Fruit fly (Drosophila melanogaster) whole organism, embryonic: Measurements from ENCODE around the gene ZnT77C.

Experiments
- Adf1 ChIP-seq: fragments of 200-800 bp; sonication (Bioruptor generic); IDR thresholded peaks from 2 replicates; pipeline ENCODE4 v1.3.6; 2022; ENCODE audit warnings: missing biosample characterization, missing genetic modification characterization
- Antp ChIP-seq: fragments of 200-800 bp; sonication (Bioruptor generic); optimal IDR thresholded peaks from 3 replicates; lab custom pipeline; 2016; ENCODE audit warnings: missing biosample characterization, missing genetic modification characterization
- Awh ChIP-seq: fragments of 200-800 bp; sonication (Bioruptor generic); IDR thresholded peaks from 2 replicates; pipeline ENCODE4, ENCODE4 v1.3.6; 2022; ENCODE audit warnings: missing biosample characterization, missing genetic modification characterization
- Bdp1 ChIP-seq: fragments of 200-800 bp; sonication (Bioruptor generic); optimal IDR thresholded peaks from 3 replicates; lab custom pipeline; 2016; ENCODE audit warnings: missing biosample characterization, missing genetic modification characterization
- CG10431 ChIP-seq: fragments of 200-800 bp; sonication (Bioruptor generic); optimal IDR thresholded peaks from 3 replicates; lab custom pipeline; 2018; ENCODE audit warnings: missing biosample characterization, mild to moderate bottlenecking, missing genetic modification characterization
- CG11456 ChIP-seq: fragments of 200-800 bp; sonication (Bioruptor generic); IDR thresholded peaks from 3 replicates; pipeline ENCODE4 v1.3.6; 2022; ENCODE audit warnings: missing biosample characterization, missing genetic modification characterization
- CG12299 ChIP-seq: fragments of 200-800 bp; sonication (Bioruptor generic); optimal IDR thresholded peaks from 2 replicates; lab custom pipeline; 2018; ENCODE audit warnings: missing biosample characterization, mild to moderate bottlenecking, missing genetic modification characterization
- CG12744 ChIP-seq: fragments of 200-800 bp; sonication (Bioruptor generic); optimal IDR thresholded peaks from 2 replicates; lab custom pipeline; 2016; ENCODE audit warnings: missing biosample characterization, missing genetic modification characterization
- CG12942 ChIP-seq: fragments of 200-800 bp; sonication (Bioruptor generic); optimal IDR thresholded peaks from 3 replicates; lab custom pipeline; 2016; ENCODE audit warnings: missing biosample characterization, missing genetic modification characterization
- CG13624 ChIP-seq: fragments of 200-800 bp; sonication (Bioruptor generic); optimal IDR thresholded peaks from 2 replicates; lab custom pipeline; 2016; ENCODE audit warnings: missing biosample characterization, missing genetic modification characterization
- CG17359 ChIP-seq: fragments of 200-800 bp; sonication (Bioruptor generic); optimal IDR thresholded peaks from 3 replicates; lab custom pipeline; 2018; ENCODE audit warnings: missing biosample characterization, mild to moderate bottlenecking, missing genetic modification characterization, moderate library complexity
- CG34376 ChIP-seq: fragments of 200-800 bp; sonication (Bioruptor generic); optimal IDR thresholded peaks from 2 replicates; lab custom pipeline; 2018; ENCODE audit warnings: missing biosample characterization, mild to moderate bottlenecking, missing genetic modification characterization
- CG4820 ChIP-seq: fragments of 200-800 bp; sonication (Bioruptor generic); optimal IDR thresholded peaks from 3 replicates; lab custom pipeline; 2016; ENCODE audit warnings: missing biosample characterization, missing genetic modification characterization
- CG6654 ChIP-seq: fragments of 200-800 bp; sonication (Bioruptor generic); optimal IDR thresholded peaks from 2 replicates; lab custom pipeline; 2017; ENCODE audit warnings: missing biosample characterization, mild to moderate bottlenecking, missing genetic modification characterization
- CG6765 ChIP-seq: fragments of 200-800 bp; sonication (Bioruptor generic); optimal IDR thresholded peaks from 3 replicates; lab custom pipeline; 2017; ENCODE audit warnings: missing biosample characterization, mild to moderate bottlenecking, missing genetic modification characterization
- CG8089 ChIP-seq: fragments of 200-800 bp; sonication (Bioruptor generic); optimal IDR thresholded peaks from 3 replicates; lab custom pipeline; 2016; ENCODE audit warnings: missing biosample characterization, missing genetic modification characterization
- CG8765 ChIP-seq: fragments of 200-800 bp; sonication (Bioruptor generic); IDR thresholded peaks from 2 replicates; pipeline ENCODE4 v1.3.6; 2022; ENCODE audit warnings: missing biosample characterization, missing genetic modification characterization
- Chrac-16 ChIP-seq: fragments of 200-800 bp; sonication (Bioruptor generic); optimal IDR thresholded peaks from 3 replicates; lab custom pipeline; 2016; ENCODE audit warnings: missing biosample characterization, missing genetic modification characterization
- Dfd ChIP-seq, 2 experiments: fragments of >200 bp; optimal IDR thresholded peaks; 2 replicates each; lab custom pipeline; 2017; ENCODE audit warnings: missing biosample characterization in 2 of 2, missing genetic modification characterization in 2 of 2
- Doc2 ChIP-seq: fragments of 200-800 bp; sonication (Bioruptor generic); IDR thresholded peaks from 2 replicates; pipeline ENCODE4 v1.3.6; 2022; ENCODE audit warnings: missing biosample characterization, missing genetic modification characterization
- Fer3 ChIP-seq: fragments of 200-800 bp; sonication (Bioruptor generic); optimal IDR thresholded peaks from 2 replicates; lab custom pipeline; 2018; ENCODE audit warnings: missing biosample characterization, mild to moderate bottlenecking, missing genetic modification characterization, moderate library complexity
- HLH4C ChIP-seq: fragments of 200-800 bp; sonication (Bioruptor generic); IDR thresholded peaks from 3 replicates; pipeline ENCODE4 v1.3.6; 2022; ENCODE audit warnings: missing biosample characterization, missing genetic modification characterization; ENCODE audit not compliant: partially characterized antibody
- HLH54F ChIP-seq: fragments of 200-800 bp; sonication (Bioruptor generic); optimal IDR thresholded peaks from 3 replicates; lab custom pipeline; 2016; ENCODE audit warnings: missing biosample characterization, missing genetic modification characterization
- Myb ChIP-seq: fragments of 200-800 bp; sonication (Bioruptor generic); optimal IDR thresholded peaks from 2 replicates; lab custom pipeline; 2016; ENCODE audit warnings: missing biosample characterization, missing genetic modification characterization
- Spps ChIP-seq: fragments of 200-800 bp; sonication (Bioruptor generic); optimal IDR thresholded peaks from 2 replicates; lab custom pipeline; 2018; ENCODE audit warnings: missing biosample characterization, mild to moderate bottlenecking, missing genetic modification characterization
- ac ChIP-seq: fragments of 200-800 bp; sonication (Bioruptor generic); optimal IDR thresholded peaks from 3 replicates; lab custom pipeline; 2017; ENCODE audit warnings: missing biosample characterization, mild to moderate bottlenecking, missing genetic modification characterization
- aop ChIP-seq: fragments of 200-800 bp; sonication (Bioruptor generic); IDR thresholded peaks from 2 replicates; pipeline ENCODE4 v1.3.6; 2022; ENCODE audit warnings: missing biosample characterization, missing genetic modification characterization
- bigmax ChIP-seq: fragments of 200-800 bp; sonication (Bioruptor generic); optimal IDR thresholded peaks from 2 replicates; lab custom pipeline; 2018; ENCODE audit warnings: missing biosample characterization, mild to moderate bottlenecking, missing genetic modification characterization
- chif ChIP-seq, 2 experiments: fragments of 200-800 bp; sonication (Bioruptor generic); optimal IDR thresholded peaks; 3 replicates each; lab custom pipeline; 2016; ENCODE audit warnings: missing biosample characterization in 2 of 2, missing genetic modification characterization in 2 of 2
- dan ChIP-seq: fragments of 200-800 bp; sonication (Bioruptor generic); IDR thresholded peaks from 2 replicates; pipeline ENCODE4 v1.3.6; 2022; ENCODE audit warnings: missing biosample characterization, missing genetic modification characterization
- dimm ChIP-seq: fragments of 200-800 bp; sonication (Bioruptor generic); IDR thresholded peaks from 2 replicates; pipeline ENCODE4 v1.3.6; 2022; ENCODE audit warnings: missing biosample characterization, missing genetic modification characterization
- dpn ChIP-seq, 2 experiments: fragments of 200-800 bp; sonication (Bioruptor generic); optimal IDR thresholded peaks; 3 replicates each; lab custom pipeline; 2016; ENCODE audit warnings: missing biosample characterization in 2 of 2, missing genetic modification characterization in 2 of 2
- en ChIP-seq: fragments of 200-800 bp; sonication (Bioruptor generic); optimal IDR thresholded peaks from 2 replicates; lab custom pipeline; 2016; ENCODE audit warnings: missing biosample characterization, missing genetic modification characterization
- eve ChIP-seq, 2 experiments: fragments of >200 bp; optimal IDR thresholded peaks; 2 replicates each; lab custom pipeline; 2017; ENCODE audit warnings: missing biosample characterization in 2 of 2, missing genetic modification characterization in 2 of 2
- exex ChIP-seq: fragments of 200-800 bp; sonication (Bioruptor generic); optimal IDR thresholded peaks from 4 replicates; lab custom pipeline; 2018; ENCODE audit warnings: missing biosample characterization, mild to moderate bottlenecking, missing genetic modification characterization, moderate library complexity
- fru ChIP-seq: fragments of >200 bp; optimal IDR thresholded peaks from 2 replicates; lab custom pipeline; 2017
- gem ChIP-seq: fragments of 200-800 bp; sonication (Bioruptor generic); optimal IDR thresholded peaks from 2 replicates; lab custom pipeline; 2019; ENCODE audit warnings: missing biosample characterization, mild to moderate bottlenecking, missing genetic modification characterization, moderate library complexity
- gro ChIP-seq: fragments of 200-800 bp; sonication (Bioruptor generic); optimal IDR thresholded peaks from 2 replicates; lab custom pipeline; 2016; ENCODE audit warnings: missing biosample characterization, missing genetic modification characterization
- pb ChIP-seq: fragments of 200-800 bp; sonication (Bioruptor generic); optimal IDR thresholded peaks from 3 replicates; lab custom pipeline; 2016; ENCODE audit warnings: missing biosample characterization, missing genetic modification characterization
- phol ChIP-seq: fragments of 200-800 bp; sonication (Bioruptor generic); optimal IDR thresholded peaks from 3 replicates; lab custom pipeline; 2018; ENCODE audit warnings: missing biosample characterization, mild to moderate bottlenecking, missing genetic modification characterization, moderate library complexity
- prd ChIP-seq, 3 experiments: fragments of >200 bp in 2 of 3; fragments of 200-800 bp in 1 of 3; sonication (Bioruptor generic) in 1 of 3; optimal IDR thresholded peaks in 2 of 3; IDR thresholded peaks in 1 of 3; 2 replicates in 2 of 3; 3 replicates in 1 of 3; pipeline versions ENCODE4 v1.3.6 to Lab custom; 2017 to 2022; ENCODE audit warnings: missing biosample characterization in 1 of 3, missing genetic modification characterization in 1 of 3
- pros ChIP-seq: fragments of 200-800 bp; sonication (Bioruptor generic); optimal IDR thresholded peaks from 3 replicates; lab custom pipeline; 2019; ENCODE audit warnings: missing biosample characterization, mild to moderate bottlenecking, missing genetic modification characterization, moderate library complexity
- sd ChIP-seq: fragments of 200-800 bp; sonication (Bioruptor generic); optimal IDR thresholded peaks from 3 replicates; lab custom pipeline; 2018; ENCODE audit warnings: missing biosample characterization, mild to moderate bottlenecking, missing genetic modification characterization, moderate library complexity
- sens ChIP-seq: fragments of 200-800 bp; sonication (Bioruptor generic); peaks from one replicate; lab custom pipeline; 2016; ENCODE audit warnings: missing biosample characterization, missing genetic modification characterization
- sisA ChIP-seq: fragments of 200-800 bp; sonication (Bioruptor generic); IDR thresholded peaks from 2 replicates; pipeline ENCODE4 v1.3.6; 2022; ENCODE audit warnings: missing biosample characterization, missing genetic modification characterization
- slp2 ChIP-seq: fragments of 200-800 bp; sonication (Bioruptor generic); optimal IDR thresholded peaks from 2 replicates; lab custom pipeline; 2016; ENCODE audit warnings: missing biosample characterization, missing genetic modification characterization
- stwl ChIP-seq: fragments of 200-800 bp; sonication (Bioruptor generic); optimal IDR thresholded peaks from 3 replicates; lab custom pipeline; 2018; ENCODE audit warnings: missing biosample characterization, mild to moderate bottlenecking, missing genetic modification characterization, moderate library complexity
- tll ChIP-seq, 2 experiments: fragments of 200-800 bp in 1 of 2; fragments of >200 bp in 1 of 2; sonication (Bioruptor generic) in 1 of 2; optimal IDR thresholded peaks; 2 replicates each; lab custom pipeline; 2017 to 2019; ENCODE audit warnings: missing biosample characterization in 2 of 2, missing genetic modification characterization in 2 of 2, mild to moderate bottlenecking in 1 of 2, moderate library complexity in 1 of 2
- toy ChIP-seq: fragments of 200-800 bp; sonication (Bioruptor generic); IDR thresholded peaks from 2 replicates; pipeline ENCODE4 v1.3.6; 2022; ENCODE audit warnings: missing biosample characterization, missing genetic modification characterization
- ttk ChIP-seq: fragments of 200-800 bp; sonication (Bioruptor generic); IDR thresholded peaks from 2 replicates; pipeline ENCODE4 v2.1.2; 2022; ENCODE audit warnings: missing biosample characterization, missing genetic modification characterization
- zfh2 ChIP-seq: fragments of 200-800 bp; sonication (Bioruptor generic); optimal IDR thresholded peaks from 2 replicates; lab custom pipeline; 2016; ENCODE audit warnings: missing biosample characterization, missing genetic modification characterization

The ZnT77C gene

DNA sequence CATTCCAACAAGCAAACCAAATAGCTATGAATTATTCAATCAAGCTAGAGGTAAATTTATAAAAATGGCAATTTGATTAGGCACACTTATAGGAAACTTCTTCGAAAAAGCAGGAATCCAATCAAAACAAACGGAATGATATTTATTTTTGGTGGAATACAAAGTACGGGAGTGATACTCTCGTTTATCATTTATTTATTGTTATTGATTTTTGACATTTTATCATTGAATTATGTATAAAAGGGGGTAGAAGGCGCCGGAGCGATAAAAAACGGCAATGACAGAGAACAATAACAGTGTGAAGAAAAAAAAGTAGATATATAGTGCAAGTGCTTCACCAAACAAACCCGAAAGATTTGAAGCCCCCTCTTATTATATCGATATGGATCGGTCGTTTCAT, 35.2 kb upstream of the ZnT77C start:
- peak; percentile 50 for TF ChIP-seq sd (tag; lab: Kevin White, UChicago)
- no peak for TF ChIP-seq fru
- TF ChIP-seq exex (tag; lab: Kevin White, UChicago): peak; percentile 52
- TF ChIP-seq gro (GFP tag; lab: Kevin White, UChicago): no peak
- TF ChIP-seq Myb: no peak
- TF ChIP-seq eve (GFP tag; optimal IDR thresholded peaks at IDR 0.05; lab: Kevin White, UChicago): peak in 1 of 2 experiments; percentile 2
- TF ChIP-seq Doc2 (GFP tag; lab: Robert Waterston, UW): no peak
- peak; percentile 10 for TF ChIP-seq sens (GFP tag; lab: Kevin White, UChicago)
- TF ChIP-seq dimm (GFP tag; lab: Robert Waterston, UW): no peak
- no peak for TF ChIP-seq CG12299 (tag; lab: Kevin White, UChicago)
- no peak for TF ChIP-seq toy (GFP tag; lab: Robert Waterston, UW)
- no peak for TF ChIP-seq HLH54F
- no peak for TF ChIP-seq CG34376 (GFP tag; lab: Kevin White, UChicago)
- TF ChIP-seq ttk (GFP tag; lab: Robert Waterston, UW): no peak
- TF ChIP-seq tll (GFP tag; optimal IDR thresholded peaks at IDR 0.05; lab: Kevin White, UChicago): no peak
- no peak for TF ChIP-seq CG8765 (GFP tag; lab: Robert Waterston, UW)
- no peak for TF ChIP-seq CG12744 (GFP tag; lab: Kevin White, UChicago)
- TF ChIP-seq zfh2 (GFP tag; lab: Kevin White, UChicago): no peak

dm6 chr3L:20526196-20526740, 31.5 kb upstream of the ZnT77C start, which contains the start of gene Nubp2:
TSS of gene Nubp2 (plus strand) at chr3L:20526576.
- no peak for TF ChIP-seq Dfd (GFP tag; optimal IDR thresholded peaks at IDR 0.05; lab: Kevin White, UChicago)
- peak; percentile 88 for TF ChIP-seq Bdp1 (GFP tag; lab: Kevin White, UChicago)
- TF ChIP-seq dpn (GFP tag; optimal IDR thresholded peaks at IDR 0.05; lab: Kevin White, UChicago): peak; percentile 96 to 97
- peak; percentile 74 for TF ChIP-seq pb (GFP tag; lab: Kevin White, UChicago)
- TF ChIP-seq Antp (GFP tag; lab: Kevin White, UChicago): peak; percentile 90
- peak; percentile 92 for TF ChIP-seq Spps (tag; lab: Kevin White, UChicago)
- peak; percentile 93 for TF ChIP-seq slp2 (GFP tag; lab: Kevin White, UChicago)
- peak; percentile 95 for TF ChIP-seq CG4820 (GFP tag; lab: Kevin White, UChicago)
- peak; percentile 92 for TF ChIP-seq CG13624 (GFP tag; lab: Kevin White, UChicago)
- TF ChIP-seq dan (GFP tag; lab: Robert Waterston, UW): no peak
- TF ChIP-seq CG12942: peak; percentile 96
- TF ChIP-seq stwl (tag; lab: Kevin White, UChicago): peak; percentile 79
- peak; percentile 98 for TF ChIP-seq gem (tag; lab: Kevin White, UChicago)
- peak; percentile 75 for TF ChIP-seq Awh (GFP tag; lab: Robert Waterston, UW)
- TF ChIP-seq en: peak; percentile 63
- TF ChIP-seq CG17359 (tag; lab: Kevin White, UChicago): peak; percentile 90
- TF ChIP-seq HLH4C: no peak
- peak; percentile 79 for TF ChIP-seq CG8089
- TF ChIP-seq Fer3 (tag; lab: Kevin White, UChicago): peak; percentile 94
- peak; percentile 91 for TF ChIP-seq CG11456
- peak; percentile 9 for TF ChIP-seq bigmax (GFP tag; lab: Kevin White, UChicago)
- TF ChIP-seq phol (tag; lab: Kevin White, UChicago): peak; percentile 98
- TF ChIP-seq Chrac-16 (GFP tag; lab: Kevin White, UChicago): peak; percentile 97
- peak; percentile 53 for TF ChIP-seq pros (GFP tag; lab: Kevin White, UChicago)
- peak; percentile 94 for TF ChIP-seq sisA (GFP tag; lab: Robert Waterston, UW)
- TF ChIP-seq Adf1 (GFP tag; lab: Robert Waterston, UW): peak; percentile 78
- peak; percentile 91 to 96 for TF ChIP-seq chif (GFP tag; optimal IDR thresholded peaks at IDR 0.05; lab: Kevin White, UChicago)
- peak; percentile 83 for TF ChIP-seq ac
- TF ChIP-seq CG6765: peak; percentile 89
- peak; percentile 84 for TF ChIP-seq CG6654 (GFP tag; lab: Kevin White, UChicago)
- TF ChIP-seq CG10431 (GFP tag; lab: Kevin White, UChicago): peak; percentile 82
- 0 out of 2 replicates have a peak, but pooled peaks have one; percentile 13 for TF ChIP-seq aop (GFP tag; lab: Robert Waterston, UW)
- no peak for TF ChIP-seq prd (optimal IDR thresholded peaks at IDR 0.05; lab: Kevin White, UChicago)
- TF ChIP-seq prd (GFP tag; IDR thresholded peaks at IDR 0.05; lab: Robert Waterston, UW): peak; percentile 97
